Worm (Caenorhabditis elegans): Measurements from ENCODE around the gene ttbk-8.2.
A peak's percentile ranks its signal among the peaks of the same experiment; 100 is the strongest.

The ttbk-8.2 gene

ce11 chrIV:5605225-5605624, 26.5 kb upstream of the ttbk-8.2 start:
- TF ChIP-seq nhr-25 (tag; optimal IDR thresholded peaks at IDR 0.05) (no peak), nhr-23 (tag; optimal IDR thresholded peaks at IDR 0.05) (peak; percentile 85), pha-4 (tag; optimal IDR thresholded peaks at IDR 0.05) (peak; percentile 23), ama-1 (optimal IDR thresholded peaks at IDR 0.05) (peak; percentile 8)

ce11 chrIV:5607343-5607742, 24.4 kb upstream of the ttbk-8.2 start:
- peak; percentile 68 for TF ChIP-seq jun-1 (tag; optimal IDR thresholded peaks at IDR 0.05)
- TF ChIP-seq elt-1 (tag; optimal IDR thresholded peaks at IDR 0.05) = no peak
- TF ChIP-seq lin-15B (tag; optimal IDR thresholded peaks at IDR 0.05) = peak; percentile 50
- TF ChIP-seq sea-2 (GFP tag; optimal IDR thresholded peaks at IDR 0.05) = no peak
- TF ChIP-seq nhr-23 (tag; optimal IDR thresholded peaks at IDR 0.05) = peak; percentile 93
- TF ChIP-seq lin-39 (tag; optimal IDR thresholded peaks at IDR 0.05) = peak; percentile 93
- no peak for TF ChIP-seq eor-1 (tag; optimal IDR thresholded peaks at IDR 0.05)
- peak; percentile 90 for TF ChIP-seq nfya-1 (tag; optimal IDR thresholded peaks at IDR 0.05; ENCODE audit: insufficient read depth)
- peak; percentile 39 for TF ChIP-seq nhr-25 (tag; optimal IDR thresholded peaks at IDR 0.05)
- TF ChIP-seq daf-12 (tag; optimal IDR thresholded peaks at IDR 0.05) = peak; percentile 66
- TF ChIP-seq fkh-10 (GFP tag; optimal IDR thresholded peaks at IDR 0.05) = no peak
- TF ChIP-seq snpc-4 (tag; optimal IDR thresholded peaks at IDR 0.05) = peak; percentile 76
- TF ChIP-seq ztf-4 (tag; optimal IDR thresholded peaks at IDR 0.05) = peak; percentile 25
- peak; percentile 45 for TF ChIP-seq ceh-28 (tag; optimal IDR thresholded peaks at IDR 0.05)
- peak; percentile 39 for TF ChIP-seq ama-1 (optimal IDR thresholded peaks at IDR 0.05)
- TF ChIP-seq nhr-43 (tag; optimal IDR thresholded peaks at IDR 0.05; ENCODE audit: poor library complexity, severe bottlenecking) = peak; percentile 71
- TF ChIP-seq elt-2 (tag; optimal IDR thresholded peaks at IDR 0.05) = peak; percentile 24
- peak; percentile 96 for TF ChIP-seq egl-5 (tag; optimal IDR thresholded peaks at IDR 0.05)
- no peak for TF ChIP-seq nhr-28 (tag; optimal IDR thresholded peaks at IDR 0.05)
- TF ChIP-seq skn-1 (tag; optimal IDR thresholded peaks at IDR 0.05) = peak; percentile 86
- no peak for TF ChIP-seq ceh-9 (tag; optimal IDR thresholded peaks at IDR 0.05)
- no peak for TF ChIP-seq ztf-11 (tag; optimal IDR thresholded peaks at IDR 0.05)
- TF ChIP-seq elt-3 (tag; optimal IDR thresholded peaks at IDR 0.05) = no peak
- no peak for TF ChIP-seq ZK546.5 (tag; optimal IDR thresholded peaks at IDR 0.05)
- TF ChIP-seq fos-1 (tag; optimal IDR thresholded peaks at IDR 0.05) = no peak
- no peak for TF ChIP-seq nhr-76 (tag; optimal IDR thresholded peaks at IDR 0.05)
- TF ChIP-seq ceh-82 (tag; optimal IDR thresholded peaks at IDR 0.05) = no peak
- no peak for TF ChIP-seq zag-1 (tag; optimal IDR thresholded peaks at IDR 0.05)
- TF ChIP-seq egl-27 (tag; optimal IDR thresholded peaks at IDR 0.05) = peak; percentile 87
- TF ChIP-seq hmg-11 (tag; optimal IDR thresholded peaks at IDR 0.05) = peak; percentile 91
- TF ChIP-seq R02D3.7 (tag; optimal IDR thresholded peaks at IDR 0.05) = no peak
- no peak for TF ChIP-seq nhr-12 (tag; optimal IDR thresholded peaks at IDR 0.05)
- no peak for TF ChIP-seq mml-1 (tag; optimal IDR thresholded peaks at IDR 0.05)
- no peak for TF ChIP-seq unc-39 (tag; optimal IDR thresholded peaks at IDR 0.05)
- peak; percentile 61 for TF ChIP-seq pqm-1 (tag; optimal IDR thresholded peaks at IDR 0.05)
- TF ChIP-seq pha-4 (tag; optimal IDR thresholded peaks at IDR 0.05) = peak; percentile 97
- TF ChIP-seq ceh-16 (tag; optimal IDR thresholded peaks at IDR 0.05) = no peak
- peak; percentile 74 for TF ChIP-seq lsy-12 (tag; optimal IDR thresholded peaks at IDR 0.05)
- TF ChIP-seq nhr-237 (tag; optimal IDR thresholded peaks at IDR 0.05) = no peak
- TF ChIP-seq nhr-77 (tag; optimal IDR thresholded peaks at IDR 0.05) = no peak
- TF ChIP-seq fkh-2 (tag; optimal IDR thresholded peaks at IDR 0.05) = peak; percentile 30
- TF ChIP-seq mdl-1 (tag; optimal IDR thresholded peaks at IDR 0.05) = peak; percentile 80
- no peak for TF ChIP-seq aly-2 (tag; optimal IDR thresholded peaks at IDR 0.05)
- TF ChIP-seq nhr-67 (tag; optimal IDR thresholded peaks at IDR 0.05) = no peak
- peak; percentile 92 for TF ChIP-seq unc-62 (GFP tag; optimal IDR thresholded peaks at IDR 0.05)
- TF ChIP-seq tbx-2 (tag; optimal IDR thresholded peaks at IDR 0.05) = peak; percentile 64
- TF ChIP-seq nhr-11 (tag; optimal IDR thresholded peaks at IDR 0.05) = no peak

Measured in whole organism, L3 larva.